2 worm cellular contexts compared by ENCODE assay signal in the genomic region with DNA sequence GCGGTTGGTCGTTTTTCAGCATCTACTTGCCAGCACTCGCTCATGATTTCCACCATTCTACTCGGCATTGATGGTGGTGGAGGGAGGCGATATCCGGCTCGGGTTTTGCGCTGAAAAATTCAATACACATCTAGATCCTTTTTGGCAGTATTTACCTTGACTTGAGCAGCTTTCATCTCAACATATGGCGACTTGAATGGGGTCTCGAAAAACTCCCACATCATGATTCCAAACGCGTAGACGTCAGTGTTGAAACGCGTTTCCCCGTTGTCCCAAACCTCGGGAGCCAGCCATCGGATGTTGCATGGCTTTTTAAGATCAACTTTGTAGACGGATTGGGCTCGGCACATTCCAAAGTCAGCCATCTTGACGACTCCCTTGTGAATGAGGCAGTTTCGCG.
TF ChIP-seq lines count a peak whose summit lies in the region.

No protein-coding gene starts in this region.

TF ChIP-seq in whole organism, L4 larva, 104 proteins besides CTCF, POLR2A, EP300 and RAD21:
- TF ChIP-seq F26F4.8 (GFP tag; conservative IDR thresholded peaks at IDR 0.05; lab: Robert Waterston, UW) (no peak), aha-1 (tag; lab: Kevin White, UChicago) (peak; percentile 91), nhr-25 (tag; optimal IDR thresholded peaks at IDR 0.05; lab: Kevin White, UChicago; ENCODE audit: borderline replicate concordance, insufficient read depth) (no peak)

TF ChIP-seq in whole organism, young adult, 124 proteins besides CTCF, POLR2A, EP300 and RAD21:
- peak; percentile 38; the same call in 1 of the 2 replicates for TF ChIP-seq B0336.3 (GFP tag; IDR thresholded peaks at IDR 0.05; lab: Robert Waterston, UW)
- TF ChIP-seq ZK185.1 (tag; optimal IDR thresholded peaks at IDR 0.05; lab: Kevin White, UChicago; ENCODE audit: poor library complexity, severe bottlenecking), result no peak
